Fruit fly (Drosophila melanogaster) whole organism, embryonic: ENCODE results near the gene gish.

Experiments used
- Abd-B ChIP-seq: fragments of 200-800 bp; sonication (Bioruptor generic); optimal IDR thresholded peaks from 2 replicates; lab custom pipeline; 2018; ENCODE audit warnings: missing biosample characterization, mild to moderate bottlenecking, missing genetic modification characterization, moderate library complexity
- Adf1 ChIP-seq: fragments of 200-800 bp; sonication (Bioruptor generic); IDR thresholded peaks from 2 replicates; pipeline ENCODE4 v1.3.6; 2022; ENCODE audit warnings: missing biosample characterization, missing genetic modification characterization
- Atf3 ChIP-seq: fragments of 200-800 bp; sonication (Bioruptor generic); optimal IDR thresholded peaks from 3 replicates; lab custom pipeline; 2016; ENCODE audit warnings: missing biosample characterization, missing genetic modification characterization
- Atf6 ChIP-seq: fragments of 200-800 bp; sonication (Bioruptor generic); IDR thresholded peaks from 2 replicates; pipeline ENCODE4 v1.3.6; 2022; ENCODE audit warnings: missing biosample characterization, missing genetic modification characterization
- CG10209 ChIP-seq: fragments of 200-800 bp; sonication (Bioruptor generic); optimal IDR thresholded peaks from 3 replicates; lab custom pipeline; 2017; ENCODE audit warnings: missing biosample characterization, mild to moderate bottlenecking, missing genetic modification characterization, missing genetic modification reagents
- CG10366 ChIP-seq: fragments of 200-800 bp; sonication (Bioruptor generic); IDR thresholded peaks from 2 replicates; pipeline ENCODE4 v1.3.6; 2022; ENCODE audit warnings: missing biosample characterization, missing genetic modification characterization
- CG12155 ChIP-seq: fragments of 200-800 bp; sonication (Bioruptor generic); optimal IDR thresholded peaks from 3 replicates; lab custom pipeline; 2016; ENCODE audit warnings: missing biosample characterization, missing genetic modification characterization
- CG12391 ChIP-seq: fragments of 200-800 bp; sonication (Bioruptor generic); optimal IDR thresholded peaks from 3 replicates; lab custom pipeline; 2018; ENCODE audit warnings: missing biosample characterization, mild to moderate bottlenecking, missing genetic modification characterization, moderate library complexity
- CG13296 ChIP-seq: fragments of 200-800 bp; sonication (Bioruptor generic); optimal IDR thresholded peaks from 3 replicates; lab custom pipeline; 2018; ENCODE audit warnings: missing biosample characterization, mild to moderate bottlenecking, missing genetic modification characterization
- CG13894 ChIP-seq: fragments of 200-800 bp; sonication (Bioruptor generic); optimal IDR thresholded peaks from 3 replicates; lab custom pipeline; 2018; ENCODE audit warnings: missing biosample characterization, mild to moderate bottlenecking, missing genetic modification characterization, moderate library complexity
- CG17361 ChIP-seq: fragments of 200-800 bp; sonication (Bioruptor generic); IDR thresholded peaks from 3 replicates; pipeline ENCODE4 v1.3.6; 2022; ENCODE audit warnings: missing biosample characterization, missing genetic modification characterization
- CG17385 ChIP-seq: fragments of 200-800 bp; sonication (Bioruptor generic); optimal IDR thresholded peaks from 3 replicates; lab custom pipeline; 2018; ENCODE audit warnings: missing biosample characterization, mild to moderate bottlenecking, missing genetic modification characterization
- CG17829 ChIP-seq: fragments of 200-800 bp; optimal IDR thresholded peaks from 2 replicates; lab custom pipeline; 2019; ENCODE audit warnings: missing biosample characterization, mild to moderate bottlenecking, missing genetic modification characterization, moderate library complexity
- CG17912 ChIP-seq: fragments of 200-800 bp; sonication (Bioruptor generic); optimal IDR thresholded peaks from 2 replicates; lab custom pipeline; 2018; ENCODE audit warnings: missing biosample characterization, mild to moderate bottlenecking, missing genetic modification characterization
- CG4282 ChIP-seq: fragments of 200-800 bp; sonication (Bioruptor generic); optimal IDR thresholded peaks from 2 replicates; lab custom pipeline; 2016; ENCODE audit warnings: missing biosample characterization, missing genetic modification characterization
- CG43689 ChIP-seq: fragments of 200-800 bp; sonication (Bioruptor generic); IDR thresholded peaks from 2 replicates; pipeline ENCODE4 v1.3.6; 2022; ENCODE audit warnings: missing biosample characterization, missing genetic modification characterization
- CG6272 ChIP-seq: fragments of 200-800 bp; sonication (Bioruptor generic); IDR thresholded peaks from 2 replicates; pipeline ENCODE4 v1.3.6; 2022; ENCODE audit warnings: missing biosample characterization, missing genetic modification characterization
- CG8359 ChIP-seq: fragments of 200-800 bp; sonication (Bioruptor generic); optimal IDR thresholded peaks from 2 replicates; lab custom pipeline; 2017; ENCODE audit warnings: missing biosample characterization, mild to moderate bottlenecking, missing genetic modification characterization, borderline replicate concordance
- CG8765 ChIP-seq: fragments of 200-800 bp; sonication (Bioruptor generic); IDR thresholded peaks from 2 replicates; pipeline ENCODE4 v1.3.6; 2022; ENCODE audit warnings: missing biosample characterization, missing genetic modification characterization
- CG9437 ChIP-seq: fragments of 200-800 bp; sonication (Bioruptor generic); optimal IDR thresholded peaks from 2 replicates; lab custom pipeline; 2018; ENCODE audit warnings: missing biosample characterization, mild to moderate bottlenecking, missing genetic modification characterization
- Dfd ChIP-seq, 2 experiments: fragments of >200 bp; optimal IDR thresholded peaks; 2 replicates each; lab custom pipeline; 2017; ENCODE audit warnings: missing biosample characterization in 2 of 2, missing genetic modification characterization in 2 of 2
- Eip74EF ChIP-seq, 2 experiments: fragments of 200-800 bp in 1 of 2; fragments of >200 bp in 1 of 2; sonication (Bioruptor generic) in 1 of 2; optimal IDR thresholded peaks; 2 replicates each; lab custom pipeline; 2017 to 2019; ENCODE audit warnings: missing biosample characterization in 2 of 2, missing genetic modification characterization in 2 of 2, mild to moderate bottlenecking in 1 of 2, moderate library complexity in 1 of 2
- HHEX ChIP-seq: fragments of 200-800 bp; sonication (Bioruptor generic); optimal IDR thresholded peaks from 3 replicates; lab custom pipeline; 2017; ENCODE audit warnings: missing biosample characterization, mild to moderate bottlenecking, missing genetic modification characterization, missing genetic modification reagents
- Max ChIP-seq: fragments of 200-800 bp; sonication (Bioruptor generic); optimal IDR thresholded peaks from 2 replicates; lab custom pipeline; 2016; ENCODE audit warnings: missing biosample characterization, mild to moderate bottlenecking, missing genetic modification characterization
- NFAT ChIP-seq: fragments of 200-800 bp; sonication (Bioruptor generic); IDR thresholded peaks from 2 replicates; pipeline ENCODE4 v1.3.6; 2022; ENCODE audit warnings: missing biosample characterization, missing genetic modification characterization
- Neu2 ChIP-seq: fragments of 200-800 bp; sonication (Bioruptor generic); optimal IDR thresholded peaks from 3 replicates; lab custom pipeline; 2016; ENCODE audit warnings: missing biosample characterization, missing genetic modification characterization, borderline replicate concordance
- Oli ChIP-seq: fragments of 200-800 bp; sonication (Bioruptor generic); optimal IDR thresholded peaks from 2 replicates; lab custom pipeline; 2018; ENCODE audit warnings: missing biosample characterization, mild to moderate bottlenecking, missing genetic modification characterization, moderate library complexity
- Ptx1 ChIP-seq: fragments of 200-800 bp; sonication (Bioruptor generic); IDR thresholded peaks from 2 replicates; pipeline ENCODE4 v1.3.6; 2022; ENCODE audit warnings: missing biosample characterization, missing genetic modification characterization
- ab ChIP-seq: fragments of 200-800 bp; sonication (Bioruptor generic); optimal IDR thresholded peaks from 2 replicates; lab custom pipeline; 2016; ENCODE audit warnings: missing biosample characterization, missing genetic modification characterization
- bbx ChIP-seq: fragments of 200-800 bp; sonication (Bioruptor generic); IDR thresholded peaks from 2 replicates; pipeline ENCODE4 v1.3.6; 2022; ENCODE audit warnings: missing biosample characterization, missing genetic modification characterization; ENCODE audit not compliant: partially characterized antibody
- chm ChIP-seq: fragments of 200-800 bp; sonication (Bioruptor generic); IDR thresholded peaks from 2 replicates; pipeline ENCODE4 v1.3.6; 2022; ENCODE audit warnings: missing biosample characterization, missing genetic modification characterization
- croc ChIP-seq: fragments of 200-800 bp; sonication (Bioruptor generic); conservative IDR thresholded peaks from 3 replicates; pipeline ENCODE4 v1.3.6; 2022; ENCODE audit warnings: missing biosample characterization, missing genetic modification characterization
- crol ChIP-seq: fragments of 200-800 bp; sonication (Bioruptor generic); IDR thresholded peaks from 2 replicates; pipeline ENCODE4 v1.3.6; 2022; ENCODE audit warnings: missing biosample characterization, missing genetic modification characterization
- dimm ChIP-seq: fragments of 200-800 bp; sonication (Bioruptor generic); IDR thresholded peaks from 2 replicates; pipeline ENCODE4 v1.3.6; 2022; ENCODE audit warnings: missing biosample characterization, missing genetic modification characterization
- fd96Cb ChIP-seq: fragments of 200-800 bp; sonication (Bioruptor generic); optimal IDR thresholded peaks from 2 replicates; lab custom pipeline; 2018; ENCODE audit warnings: missing biosample characterization, mild to moderate bottlenecking, missing genetic modification characterization, moderate library complexity
- h ChIP-seq: fragments of >200 bp; optimal IDR thresholded peaks from 2 replicates; lab custom pipeline; 2017
- hth ChIP-seq: fragments of >200 bp; optimal IDR thresholded peaks from 2 replicates; lab custom pipeline; 2017; ENCODE audit warnings: inconsistent platforms
- insv ChIP-seq, 2 experiments: fragments of 200-800 bp; sonication (Bioruptor generic); optimal IDR thresholded peaks; 3 replicates each; lab custom pipeline; 2016 to 2018; ENCODE audit warnings: missing biosample characterization in 2 of 2, missing genetic modification characterization in 2 of 2
- lmd ChIP-seq: fragments of 200-800 bp; sonication (Bioruptor generic); IDR thresholded peaks from 2 replicates; pipeline ENCODE4 v1.3.6; 2022; ENCODE audit warnings: missing biosample characterization, missing genetic modification characterization
- nom ChIP-seq: fragments of 200-800 bp; sonication (Bioruptor generic); optimal IDR thresholded peaks from 2 replicates; lab custom pipeline; 2017; ENCODE audit warnings: missing biosample characterization, missing genetic modification characterization, mild to moderate bottlenecking, moderate library complexity, missing genetic modification reagents
- org-1 ChIP-seq: fragments of 200-800 bp; sonication (Bioruptor generic); optimal IDR thresholded peaks from 2 replicates; lab custom pipeline; 2017; ENCODE audit warnings: missing biosample characterization, missing genetic modification characterization
- pb ChIP-seq: fragments of 200-800 bp; sonication (Bioruptor generic); optimal IDR thresholded peaks from 3 replicates; lab custom pipeline; 2016; ENCODE audit warnings: missing biosample characterization, missing genetic modification characterization
- pita ChIP-seq: fragments of 200-800 bp; sonication (Bioruptor generic); optimal IDR thresholded peaks from 2 replicates; lab custom pipeline; 2017; ENCODE audit warnings: missing biosample characterization, mild to moderate bottlenecking, missing genetic modification characterization
- pnt ChIP-seq: fragments of 200-800 bp; sonication (Bioruptor generic); optimal IDR thresholded peaks from 3 replicates; lab custom pipeline; 2016; ENCODE audit warnings: missing biosample characterization, missing genetic modification characterization
- sens ChIP-seq: fragments of 200-800 bp; sonication (Bioruptor generic); peaks from one replicate; lab custom pipeline; 2016; ENCODE audit warnings: missing biosample characterization, missing genetic modification characterization
- sens-2 ChIP-seq: fragments of 200-800 bp; sonication (Bioruptor generic); IDR thresholded peaks from 2 replicates; pipeline ENCODE4 v1.3.6; 2022; ENCODE audit warnings: missing biosample characterization, missing genetic modification characterization
- sima ChIP-seq: fragments of 200-800 bp; sonication (Bioruptor generic); optimal IDR thresholded peaks from 2 replicates; lab custom pipeline; 2016; ENCODE audit warnings: missing biosample characterization, missing genetic modification characterization
- sna ChIP-seq: fragments of 200-800 bp; sonication (Bioruptor generic); IDR thresholded peaks from 2 replicates; pipeline ENCODE4 v1.3.6; 2022; ENCODE audit warnings: missing biosample characterization, missing genetic modification characterization; ENCODE audit not compliant: partially characterized antibody
- sug ChIP-seq: fragments of 200-800 bp; optimal IDR thresholded peaks from 2 replicates; lab custom pipeline; 2019; ENCODE audit warnings: missing biosample characterization, mild to moderate bottlenecking, missing genetic modification characterization, moderate library complexity
- tin ChIP-seq: fragments of 200-800 bp; sonication (Bioruptor generic); optimal IDR thresholded peaks from 3 replicates; lab custom pipeline; 2016; ENCODE audit warnings: missing biosample characterization, missing genetic modification characterization
- tna ChIP-seq: fragments of 200-800 bp; sonication (Bioruptor generic); IDR thresholded peaks from 2 replicates; pipeline ENCODE4 v1.3.6; 2022; ENCODE audit warnings: missing biosample characterization, missing genetic modification characterization; ENCODE audit not compliant: partially characterized antibody
- yki ChIP-seq: fragments of >200 bp; optimal IDR thresholded peaks from 3 replicates; lab custom pipeline; 2018
- zfh2 ChIP-seq: fragments of 200-800 bp; sonication (Bioruptor generic); optimal IDR thresholded peaks from 2 replicates; lab custom pipeline; 2016; ENCODE audit warnings: missing biosample characterization, missing genetic modification characterization

gish gene

DNA sequence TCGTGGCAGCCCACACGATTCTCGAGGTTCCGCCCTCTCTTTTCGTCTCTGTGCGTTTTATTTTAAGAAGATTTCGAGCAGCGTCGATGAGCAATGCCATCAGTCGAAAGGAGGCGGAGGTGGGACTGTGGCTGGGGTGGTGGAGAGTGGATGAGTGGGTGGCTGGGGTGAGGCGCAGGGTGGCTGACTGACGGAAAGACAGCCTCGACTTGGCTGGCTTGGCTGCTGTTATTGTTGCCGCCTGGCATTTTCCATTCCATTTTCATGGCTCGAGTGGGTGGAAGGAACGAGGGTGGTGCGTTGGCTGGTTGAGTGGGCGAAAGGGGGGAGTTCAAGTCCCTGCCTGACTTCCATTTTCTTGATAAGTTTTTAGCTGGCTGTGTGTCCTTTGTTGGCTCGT is 16.1 kb upstream of the gish start (continued):
- TF ChIP-seq bbx (GFP tag; lab: Robert Waterston, UW): 0 out of 2 replicates have a peak, but pooled peaks have one; percentile 22
- no peak for TF ChIP-seq CG13296 (GFP tag; lab: Kevin White, UChicago)
- TF ChIP-seq CG6272: no peak
- no peak for TF ChIP-seq CG8765 (GFP tag; lab: Robert Waterston, UW)
- no peak for TF ChIP-seq CG10209 (GFP tag; lab: Kevin White, UChicago)
- no peak for TF ChIP-seq CG17361
- TF ChIP-seq pnt (GFP tag; lab: Kevin White, UChicago): no peak
- no peak for TF ChIP-seq sens-2 (GFP tag; lab: Robert Waterston, UW)
- TF ChIP-seq CG17912: no peak
- peak; percentile 28 for TF ChIP-seq sug (tag; lab: Kevin White, UChicago)
- peak; percentile 70 for TF ChIP-seq Adf1 (GFP tag; lab: Robert Waterston, UW)
- TF ChIP-seq tna: 0 out of 2 replicates have a peak, but pooled peaks have one; percentile 35
- no peak for TF ChIP-seq h
- no peak for TF ChIP-seq CG12391 (tag; lab: Kevin White, UChicago)
- peak; percentile 53 for TF ChIP-seq nom
- no peak for TF ChIP-seq Eip74EF (GFP tag; optimal IDR thresholded peaks at IDR 0.05; lab: Kevin White, UChicago)
- peak; percentile 94 for TF ChIP-seq crol (GFP tag; lab: Robert Waterston, UW)
- TF ChIP-seq sima (GFP tag; lab: Kevin White, UChicago): no peak
- TF ChIP-seq lmd (GFP tag; lab: Robert Waterston, UW): no peak
- no peak for TF ChIP-seq CG12155 (GFP tag; lab: Kevin White, UChicago)
- no peak for TF ChIP-seq dimm (GFP tag; lab: Robert Waterston, UW)
- TF ChIP-seq fd96Cb (tag; lab: Kevin White, UChicago): no peak
- TF ChIP-seq Ptx1: no peak
- no peak for TF ChIP-seq zfh2
- TF ChIP-seq ab (GFP tag; lab: Kevin White, UChicago): no peak
- no peak for TF ChIP-seq CG9437 (GFP tag; lab: Kevin White, UChicago)
- TF ChIP-seq HHEX (GFP tag; lab: Kevin White, UChicago): no peak
- TF ChIP-seq Neu2 (GFP tag; lab: Kevin White, UChicago): no peak
- no peak for TF ChIP-seq tin (GFP tag; lab: Kevin White, UChicago)
- TF ChIP-seq sens (GFP tag; lab: Kevin White, UChicago): peak; percentile 58
- no peak for TF ChIP-seq CG4282 (GFP tag; lab: Kevin White, UChicago)
- no peak for TF ChIP-seq Atf6 (GFP tag; lab: Robert Waterston, UW)
- no peak for TF ChIP-seq Abd-B (GFP tag; lab: Kevin White, UChicago)
- TF ChIP-seq pita (GFP tag; lab: Kevin White, UChicago): no peak
- TF ChIP-seq Oli (tag; lab: Kevin White, UChicago): no peak
- TF ChIP-seq CG8359 (GFP tag; lab: Kevin White, UChicago): no peak
- TF ChIP-seq CG13894 (tag; lab: Kevin White, UChicago): peak; percentile 76
- no peak for TF ChIP-seq org-1 (GFP tag; lab: Kevin White, UChicago)
- TF ChIP-seq NFAT (GFP tag; lab: Robert Waterston, UW): peak; percentile 46; the same call in 1 of the 2 replicates
- TF ChIP-seq sna: no peak
- TF ChIP-seq pb (GFP tag; lab: Kevin White, UChicago): no peak
- no peak for TF ChIP-seq CG17829 (tag; lab: Kevin White, UChicago)
- TF ChIP-seq Atf3 (GFP tag; lab: Kevin White, UChicago): no peak
- TF ChIP-seq CG10366 (GFP tag; lab: Robert Waterston, UW): no peak
- no peak for TF ChIP-seq CG43689 (GFP tag; lab: Robert Waterston, UW)
- no peak for TF ChIP-seq yki (lab: Kevin White, UChicago)
- TF ChIP-seq chm: no peak
- no peak for TF ChIP-seq CG17385 (GFP tag; lab: Kevin White, UChicago)
- no peak for TF ChIP-seq insv (GFP tag; optimal IDR thresholded peaks at IDR 0.05; lab: Kevin White, UChicago)
- no peak for TF ChIP-seq croc (GFP tag; lab: Robert Waterston, UW)
- no peak for TF ChIP-seq hth
- no peak for TF ChIP-seq Dfd (GFP tag; optimal IDR thresholded peaks at IDR 0.05; lab: Kevin White, UChicago)
- no peak for TF ChIP-seq Max
